Fruit fly (Drosophila melanogaster) whole organism, prepupa: Measurements from ENCODE around the gene Brf.

ENCODE experiments used
- CG10631 ChIP-seq: fragments of 200-800 bp; sonication (Bioruptor generic); optimal IDR thresholded peaks from 2 replicates; lab custom pipeline; 2016; ENCODE audit warnings: missing biosample characterization, missing genetic modification characterization
- CG10669 ChIP-seq: fragments of 200-800 bp; sonication (Bioruptor generic); optimal IDR thresholded peaks from 3 replicates; lab custom pipeline; 2018; ENCODE audit warnings: missing biosample characterization, mild to moderate bottlenecking, missing genetic modification characterization, moderate library complexity
- CG11902 ChIP-seq: fragments of 200-800 bp; sonication (Bioruptor generic); optimal IDR thresholded peaks from 3 replicates; lab custom pipeline; 2016; ENCODE audit warnings: missing biosample characterization, missing genetic modification characterization
- CG15336 ChIP-seq: fragments of 200-800 bp; sonication (Bioruptor generic); IDR thresholded peaks from 2 replicates; pipeline ENCODE4 v1.3.6; 2022; ENCODE audit warnings: missing biosample characterization, missing genetic modification characterization
- CG16779 ChIP-seq: fragments of 200-800 bp; sonication (Bioruptor generic); optimal IDR thresholded peaks from 3 replicates; lab custom pipeline; 2017; ENCODE audit warnings: missing biosample characterization, mild to moderate bottlenecking, missing genetic modification characterization
- CG3032 ChIP-seq: fragments of 200-800 bp; optimal IDR thresholded peaks from 2 replicates; lab custom pipeline; 2019; ENCODE audit warnings: missing biosample characterization, mild to moderate bottlenecking, missing genetic modification characterization, moderate library complexity
- CG32006 ChIP-seq: fragments of 200-800 bp; sonication (Bioruptor generic); optimal IDR thresholded peaks from 3 replicates; lab custom pipeline; 2017; ENCODE audit warnings: missing biosample characterization, mild to moderate bottlenecking, missing genetic modification characterization
- CG34406 ChIP-seq: fragments of 200-800 bp; sonication (Bioruptor generic); optimal IDR thresholded peaks from 3 replicates; lab custom pipeline; 2016; ENCODE audit warnings: missing biosample characterization, missing genetic modification characterization
- CG3919 ChIP-seq: fragments of 200-800 bp; sonication (Bioruptor generic); optimal IDR thresholded peaks from 3 replicates; lab custom pipeline; 2016; ENCODE audit warnings: missing biosample characterization, missing genetic modification characterization
- CG4318 ChIP-seq: fragments of 200-800 bp; sonication (Bioruptor generic); optimal IDR thresholded peaks from 3 replicates; lab custom pipeline; 2017; ENCODE audit warnings: missing biosample characterization, mild to moderate bottlenecking, missing genetic modification characterization
- CG6163 ChIP-seq: fragments of 200-800 bp; sonication (Bioruptor generic); IDR thresholded peaks from 3 replicates; pipeline ENCODE4 v1.3.6; 2022; ENCODE audit warnings: missing biosample characterization, missing genetic modification characterization
- CG6276 ChIP-seq: fragments of 200-800 bp; sonication (Bioruptor generic); optimal IDR thresholded peaks from 2 replicates; lab custom pipeline; 2017; ENCODE audit warnings: missing biosample characterization, mild to moderate bottlenecking, missing genetic modification characterization
- CG6808 ChIP-seq: fragments of 200-800 bp; sonication (Bioruptor generic); optimal IDR thresholded peaks from 3 replicates; lab custom pipeline; 2017; ENCODE audit warnings: missing biosample characterization, missing genetic modification characterization, mild to moderate bottlenecking, moderate library complexity, missing genetic modification reagents
- CG6854 ChIP-seq: fragments of 200-800 bp; sonication (Bioruptor generic); optimal IDR thresholded peaks from 2 replicates; lab custom pipeline; 2017; ENCODE audit warnings: missing biosample characterization, mild to moderate bottlenecking, missing genetic modification characterization
- CG8319 ChIP-seq: fragments of 200-800 bp; sonication (Bioruptor generic); optimal IDR thresholded peaks from 3 replicates; lab custom pipeline; 2016; ENCODE audit warnings: missing biosample characterization, missing genetic modification characterization
- CG8632 ChIP-seq: fragments of 200-800 bp; sonication (Bioruptor generic); optimal IDR thresholded peaks from 3 replicates; lab custom pipeline; 2016; ENCODE audit warnings: missing biosample characterization, missing genetic modification characterization
- CG9139 ChIP-seq: fragments of 200-800 bp; sonication (Bioruptor generic); optimal IDR thresholded peaks from 3 replicates; lab custom pipeline; 2017; ENCODE audit warnings: missing biosample characterization, mild to moderate bottlenecking, missing genetic modification characterization
- Eip78C ChIP-seq: fragments of 200-800 bp; sonication (Bioruptor generic); peaks from one replicate; lab custom pipeline; 2016; ENCODE audit warnings: missing biosample characterization, missing genetic modification characterization
- Eip93F ChIP-seq: fragments of 200-800 bp; sonication (Bioruptor generic); optimal IDR thresholded peaks from 2 replicates; lab custom pipeline; 2016; ENCODE audit warnings: missing biosample characterization, mild to moderate bottlenecking, missing genetic modification characterization
- Ets21C ChIP-seq: fragments of 200-800 bp; sonication (Bioruptor generic); optimal IDR thresholded peaks from 3 replicates; lab custom pipeline; 2016; ENCODE audit warnings: missing biosample characterization, missing genetic modification characterization
- Ets96B ChIP-seq: fragments of 200-800 bp; optimal IDR thresholded peaks from 2 replicates; lab custom pipeline; 2019; ENCODE audit warnings: missing biosample characterization, mild to moderate bottlenecking, missing genetic modification characterization, moderate library complexity
- Gug ChIP-seq: fragments of 200-800 bp; sonication (Bioruptor generic); IDR thresholded peaks from 2 replicates; pipeline ENCODE4 v1.3.6; 2022; ENCODE audit warnings: missing biosample characterization, missing genetic modification characterization
- Hr38 ChIP-seq: sonication (Bioruptor generic); optimal IDR thresholded peaks from 2 replicates; lab custom pipeline; 2016; ENCODE audit warnings: missing biosample characterization, missing genetic modification characterization
- Hr39 ChIP-seq: fragments of 200-800 bp; sonication (Bioruptor generic); optimal IDR thresholded peaks from 2 replicates; lab custom pipeline; 2016; ENCODE audit warnings: missing biosample characterization, missing genetic modification characterization
- Hr4 ChIP-seq: fragments of 200-800 bp; sonication (Bioruptor generic); optimal IDR thresholded peaks from 3 replicates; lab custom pipeline; 2016; ENCODE audit warnings: missing biosample characterization, missing genetic modification characterization
- Lpt ChIP-seq: fragments of 200-800 bp; sonication (Bioruptor generic); optimal IDR thresholded peaks from 3 replicates; lab custom pipeline; 2016; ENCODE audit warnings: missing biosample characterization, missing genetic modification characterization
- OdsH ChIP-seq: fragments of 200-800 bp; sonication (Bioruptor generic); optimal IDR thresholded peaks from 3 replicates; lab custom pipeline; 2016; ENCODE audit warnings: missing biosample characterization, missing genetic modification characterization
- Smox ChIP-seq: fragments of 200-800 bp; sonication (Bioruptor generic); optimal IDR thresholded peaks from 3 replicates; lab custom pipeline; 2016; ENCODE audit warnings: missing biosample characterization, missing genetic modification characterization
- Sox102F ChIP-seq: fragments of 200-800 bp; sonication (Bioruptor generic); optimal IDR thresholded peaks from 2 replicates; lab custom pipeline; 2016; ENCODE audit warnings: missing biosample characterization, mild to moderate bottlenecking, missing genetic modification characterization
- Sox14 ChIP-seq: fragments of 200-800 bp; sonication (Bioruptor generic); optimal IDR thresholded peaks from 3 replicates; lab custom pipeline; 2016; ENCODE audit warnings: missing biosample characterization, missing genetic modification characterization
- Sox15 ChIP-seq: fragments of 200-800 bp; sonication (Bioruptor generic); optimal IDR thresholded peaks from 3 replicates; lab custom pipeline; 2016; ENCODE audit warnings: missing biosample characterization, missing genetic modification characterization
- achi ChIP-seq: fragments of 200-800 bp; sonication (Bioruptor generic); optimal IDR thresholded peaks from 3 replicates; lab custom pipeline; 2016; ENCODE audit warnings: missing biosample characterization, missing genetic modification characterization
- cyc ChIP-seq: fragments of 200-800 bp; sonication (Bioruptor generic); optimal IDR thresholded peaks from 3 replicates; lab custom pipeline; 2016; ENCODE audit warnings: missing biosample characterization, missing genetic modification characterization
- dac ChIP-seq: fragments of 200-800 bp; sonication (Bioruptor generic); optimal IDR thresholded peaks from 2 replicates; lab custom pipeline; 2017; ENCODE audit warnings: missing biosample characterization, mild to moderate bottlenecking, missing genetic modification characterization
- dsx ChIP-seq: fragments of 200-800 bp; optimal IDR thresholded peaks from 3 replicates; lab custom pipeline; 2019; ENCODE audit warnings: missing biosample characterization, mild to moderate bottlenecking, missing genetic modification characterization, moderate library complexity; ENCODE audit not compliant: poor library complexity, severe bottlenecking
- eg ChIP-seq: fragments of 200-800 bp; sonication (Bioruptor generic); IDR thresholded peaks from 3 replicates; pipeline ENCODE4 v1.3.6; 2022; ENCODE audit warnings: missing biosample characterization, missing genetic modification characterization
- esn ChIP-seq: fragments of 200-800 bp; sonication (Bioruptor generic); optimal IDR thresholded peaks from 2 replicates; lab custom pipeline; 2016; ENCODE audit warnings: missing biosample characterization, mild to moderate bottlenecking, missing genetic modification characterization, moderate library complexity
- fkh ChIP-seq: fragments of 200-800 bp; sonication (Bioruptor generic); optimal IDR thresholded peaks from 3 replicates; lab custom pipeline; 2017; ENCODE audit warnings: missing biosample characterization, mild to moderate bottlenecking, missing genetic modification characterization, moderate library complexity
- lz ChIP-seq: fragments of 200-800 bp; sonication (Bioruptor generic); optimal IDR thresholded peaks from 3 replicates; lab custom pipeline; 2016; ENCODE audit warnings: missing biosample characterization, missing genetic modification characterization
- net ChIP-seq: fragments of 200-800 bp; sonication (Bioruptor generic); optimal IDR thresholded peaks from 3 replicates; lab custom pipeline; 2016; ENCODE audit warnings: missing biosample characterization, missing genetic modification characterization
- pdm3 ChIP-seq: fragments of 200-800 bp; sonication (Bioruptor generic); optimal IDR thresholded peaks from 3 replicates; lab custom pipeline; 2016; ENCODE audit warnings: missing biosample characterization, missing genetic modification characterization
- salr ChIP-seq, 2 experiments: fragments of 200-800 bp; sonication (Bioruptor generic); optimal IDR thresholded peaks; 3 replicates each; lab custom pipeline; 2016 to 2018; ENCODE audit warnings: missing biosample characterization in 2 of 2, missing genetic modification characterization in 2 of 2, mild to moderate bottlenecking in 1 of 2
- spab ChIP-seq: fragments of 200-800 bp; sonication (Bioruptor generic); optimal IDR thresholded peaks from 2 replicates; lab custom pipeline; 2017; ENCODE audit warnings: missing biosample characterization, mild to moderate bottlenecking, missing genetic modification characterization, missing genetic modification reagents
- ss ChIP-seq, 2 experiments: fragments of 200-800 bp; sonication (Bioruptor generic); optimal IDR thresholded peaks; 2 replicates in 1 of 2; 3 replicates in 1 of 2; lab custom pipeline; 2017 to 2018; ENCODE audit warnings: mild to moderate bottlenecking in 2 of 2, missing biosample characterization in 2 of 2, missing genetic modification characterization in 2 of 2, moderate library complexity in 1 of 2
- svp ChIP-seq: fragments of 200-800 bp; sonication (Bioruptor generic); peaks from one replicate; lab custom pipeline; 2016; ENCODE audit warnings: missing biosample characterization, missing genetic modification characterization
- vri ChIP-seq: fragments of 200-800 bp; sonication (Bioruptor generic); optimal IDR thresholded peaks from 3 replicates; lab custom pipeline; 2016; ENCODE audit warnings: missing biosample characterization, mild to moderate bottlenecking, missing genetic modification characterization

Gene Brf

dm6 chr3R:17394318-17395188 lies 3.4 kb upstream of the Brf start, which contains the start of gene CREG (continued):
- TF ChIP-seq CG8319 (GFP tag; lab: Kevin White, UChicago) (no peak), net (GFP tag; lab: Kevin White, UChicago) (peak; percentile 44), Eip93F (peak; percentile 48), CG6163 (GFP tag; lab: Robert Waterston, UW) (peak; percentile 33; the same call in 1 of the 3 replicates), achi (GFP tag; lab: Kevin White, UChicago) (peak; percentile 36), svp (peak; percentile 96), CG16779 (no peak), pdm3 (GFP tag; lab: Kevin White, UChicago) (peak; percentile 62), Sox102F (GFP tag; lab: Kevin White, UChicago) (peak; percentile 57), CG32006 (GFP tag; lab: Kevin White, UChicago) (peak; percentile 69), Sox14 (peak; percentile 59), Hr4 (GFP tag; lab: Kevin White, UChicago) (peak; percentile 48), dsx (GFP tag; lab: Kevin White, UChicago) (no peak), Smox (peak; percentile 55), CG3032 (tag; lab: Kevin White, UChicago) (no peak), OdsH (GFP tag; lab: Kevin White, UChicago) (peak; percentile 57), eg (GFP tag; lab: Robert Waterston, UW) (no peak), CG6276 (GFP tag; lab: Kevin White, UChicago) (peak; percentile 22), Lpt (GFP tag; lab: Kevin White, UChicago) (no peak), Ets96B (no peak), vri (GFP tag; lab: Kevin White, UChicago) (peak; percentile 10), Sox15 (GFP tag; lab: Kevin White, UChicago) (no peak), Gug (GFP tag; lab: Robert Waterston, UW) (no peak)
- TF ChIP-seq, all 60 proteins: peak for 42

dm6 chr3R:17386168-17386819 lies 4.8 kb downstream of the Brf start:
- TF ChIP-seq CG4318 (GFP tag; lab: Kevin White, UChicago) = peak; percentile 48
- peak; percentile 87 for TF ChIP-seq CG15336 (GFP tag; lab: Robert Waterston, UW)
- peak; percentile 83 for TF ChIP-seq cyc (GFP tag; lab: Kevin White, UChicago)
- TF ChIP-seq CG3919 (GFP tag; lab: Kevin White, UChicago) = peak; percentile 89
- peak; percentile 61 for TF ChIP-seq CG34406 (GFP tag; lab: Kevin White, UChicago)
- peak; percentile 54 for TF ChIP-seq dac
- peak; percentile 78 for TF ChIP-seq CG32006 (GFP tag; lab: Kevin White, UChicago)
- TF ChIP-seq CG10669 (GFP tag; lab: Kevin White, UChicago) = peak; percentile 77
- peak; percentile 35 to 65 for TF ChIP-seq ss (GFP tag; optimal IDR thresholded peaks at IDR 0.05; lab: Kevin White, UChicago)
- peak; percentile 79 for TF ChIP-seq esn
- peak; percentile 34 for TF ChIP-seq CG9139 (GFP tag; lab: Kevin White, UChicago)
- peak; percentile 84 for TF ChIP-seq svp
- TF ChIP-seq Eip78C (GFP tag; lab: Kevin White, UChicago) = peak; percentile 91
- no peak for TF ChIP-seq Eip93F
- TF ChIP-seq Smox = peak; percentile 64
- TF ChIP-seq Hr39 (GFP tag; lab: Kevin White, UChicago) = peak; percentile 77
- TF ChIP-seq CG6854 (GFP tag; lab: Kevin White, UChicago) = peak; percentile 59
- TF ChIP-seq fkh (GFP tag; lab: Kevin White, UChicago) = peak; percentile 40
- TF ChIP-seq Hr38 (GFP tag; lab: Kevin White, UChicago) = no peak
- TF ChIP-seq OdsH (GFP tag; lab: Kevin White, UChicago) = peak; percentile 79
- TF ChIP-seq Sox15 (GFP tag; lab: Kevin White, UChicago) = peak; percentile 58
- TF ChIP-seq CG8632 (GFP tag; lab: Kevin White, UChicago) = peak; percentile 72
- TF ChIP-seq Ets21C = peak; percentile 77
- TF ChIP-seq Sox14 = peak; percentile 68
- TF ChIP-seq vri (GFP tag; lab: Kevin White, UChicago) = peak; percentile 24
- peak; percentile 81 for TF ChIP-seq CG10631 (GFP tag; lab: Kevin White, UChicago)
- TF ChIP-seq salr (GFP tag; optimal IDR thresholded peaks at IDR 0.05; lab: Kevin White, UChicago) = peak; percentile 49 to 71
- peak; percentile 75 for TF ChIP-seq CG6808 (GFP tag; lab: Kevin White, UChicago)
- peak; percentile 74 for TF ChIP-seq CG11902 (GFP tag; lab: Kevin White, UChicago)
- peak; percentile 79 for TF ChIP-seq lz (GFP tag; lab: Kevin White, UChicago)
- TF ChIP-seq spab (GFP tag; lab: Kevin White, UChicago) = peak; percentile 52
- TF ChIP-seq CG8319 (GFP tag; lab: Kevin White, UChicago) = peak; percentile 51
